Fruit fly (Drosophila melanogaster) whole organism, embryonic: ENCODE results near the gene CG13247.

Source experiments
- ATbp ChIP-seq: fragments of 200-800 bp; sonication (Bioruptor generic); optimal IDR thresholded peaks from 2 replicates; lab custom pipeline; 2017; ENCODE audit warnings: missing biosample characterization, mild to moderate bottlenecking, missing genetic modification characterization, missing genetic modification reagents
- Ada2b ChIP-seq: fragments of 200-800 bp; sonication (Bioruptor generic); IDR thresholded peaks from 2 replicates; pipeline ENCODE4 v1.3.6; 2022; ENCODE audit warnings: missing biosample characterization, missing genetic modification characterization
- Adf1 ChIP-seq: fragments of 200-800 bp; sonication (Bioruptor generic); IDR thresholded peaks from 2 replicates; pipeline ENCODE4 v1.3.6; 2022; ENCODE audit warnings: missing biosample characterization, missing genetic modification characterization
- Atf6 ChIP-seq: fragments of 200-800 bp; sonication (Bioruptor generic); IDR thresholded peaks from 2 replicates; pipeline ENCODE4 v1.3.6; 2022; ENCODE audit warnings: missing biosample characterization, missing genetic modification characterization
- B-H2 ChIP-seq: fragments of 200-800 bp; sonication (Bioruptor generic); optimal IDR thresholded peaks from 2 replicates; lab custom pipeline; 2018; ENCODE audit warnings: missing biosample characterization, mild to moderate bottlenecking, missing genetic modification characterization
- BEAF-32 ChIP-seq: fragments of 200-800 bp; sonication (Bioruptor generic); optimal IDR thresholded peaks from 3 replicates; lab custom pipeline; 2017; ENCODE audit warnings: missing biosample characterization, missing genetic modification characterization, mild to moderate bottlenecking, moderate library complexity, missing genetic modification reagents
- CG10147 ChIP-seq: fragments of 200-800 bp; sonication (Bioruptor generic); optimal IDR thresholded peaks from 2 replicates; lab custom pipeline; 2019; ENCODE audit warnings: missing biosample characterization, mild to moderate bottlenecking, missing genetic modification characterization, moderate library complexity
- CG10366 ChIP-seq: fragments of 200-800 bp; sonication (Bioruptor generic); IDR thresholded peaks from 2 replicates; pipeline ENCODE4 v1.3.6; 2022; ENCODE audit warnings: missing biosample characterization, missing genetic modification characterization
- CG10543 ChIP-seq: fragments of 200-800 bp; sonication (Bioruptor generic); optimal IDR thresholded peaks from 3 replicates; lab custom pipeline; 2017; ENCODE audit warnings: missing biosample characterization, mild to moderate bottlenecking, missing genetic modification characterization, moderate library complexity
- CG11093 ChIP-seq: fragments of 200-800 bp; sonication (Bioruptor generic); IDR thresholded peaks from 3 replicates; pipeline ENCODE4 v1.3.6; 2022; ENCODE audit warnings: missing biosample characterization, missing genetic modification characterization
- CG12219 ChIP-seq: fragments of 200-800 bp; sonication (Bioruptor generic); optimal IDR thresholded peaks from 3 replicates; lab custom pipeline; 2018; ENCODE audit warnings: missing biosample characterization, mild to moderate bottlenecking, missing genetic modification characterization
- CG12769 ChIP-seq: fragments of 200-800 bp; sonication (Bioruptor generic); optimal IDR thresholded peaks from 2 replicates; lab custom pipeline; 2019; ENCODE audit warnings: missing biosample characterization, mild to moderate bottlenecking, missing genetic modification characterization, moderate library complexity
- CG12942 ChIP-seq: fragments of 200-800 bp; sonication (Bioruptor generic); optimal IDR thresholded peaks from 3 replicates; lab custom pipeline; 2016; ENCODE audit warnings: missing biosample characterization, missing genetic modification characterization
- CG15696 ChIP-seq: fragments of 200-800 bp; sonication (Bioruptor generic); optimal IDR thresholded peaks from 2 replicates; lab custom pipeline; 2019; ENCODE audit warnings: missing biosample characterization, mild to moderate bottlenecking, missing genetic modification characterization, moderate library complexity
- CG32772 ChIP-seq: fragments of 200-800 bp; sonication (Bioruptor generic); IDR thresholded peaks from 2 replicates; pipeline ENCODE4 v1.3.6; 2022; ENCODE audit warnings: missing biosample characterization, missing genetic modification characterization
- CG33557 ChIP-seq: fragments of 200-800 bp; sonication (Bioruptor generic); optimal IDR thresholded peaks from 2 replicates; lab custom pipeline; 2019; ENCODE audit warnings: missing biosample characterization, mild to moderate bottlenecking, missing genetic modification characterization, moderate library complexity
- CG7372 ChIP-seq: fragments of 200-800 bp; sonication (Bioruptor generic); IDR thresholded peaks from 2 replicates; pipeline ENCODE4 v1.3.6; 2022; ENCODE audit warnings: missing biosample characterization, missing genetic modification characterization
- CG9932 ChIP-seq: fragments of 200-800 bp; sonication (Bioruptor generic); IDR thresholded peaks from 2 replicates; pipeline ENCODE4 v1.3.6; 2022; ENCODE audit warnings: missing biosample characterization, missing genetic modification characterization
- CHES-1-like ChIP-seq: fragments of 200-800 bp; sonication (Bioruptor generic); optimal IDR thresholded peaks from 2 replicates; lab custom pipeline; 2016; ENCODE audit warnings: missing biosample characterization, missing genetic modification characterization
- Dek ChIP-seq: fragments of 200-800 bp; sonication (Bioruptor generic); optimal IDR thresholded peaks from 3 replicates; lab custom pipeline; 2019; ENCODE audit warnings: missing biosample characterization, mild to moderate bottlenecking, missing genetic modification characterization, moderate library complexity
- Dip3 ChIP-seq: fragments of 200-800 bp; sonication (Bioruptor generic); optimal IDR thresholded peaks from 3 replicates; lab custom pipeline; 2016; ENCODE audit warnings: missing biosample characterization, missing genetic modification characterization
- Drgx ChIP-seq: fragments of 200-800 bp; sonication (Bioruptor generic); IDR thresholded peaks from 2 replicates; pipeline ENCODE4 v1.3.6; 2022; ENCODE audit warnings: missing biosample characterization, missing genetic modification characterization
- E2f1 ChIP-seq: fragments of 200-800 bp; sonication (Bioruptor generic); IDR thresholded peaks from 2 replicates; pipeline ENCODE4 v1.3.6; 2022; ENCODE audit warnings: missing biosample characterization, missing genetic modification characterization
- Elba2 ChIP-seq: fragments of 200-800 bp; sonication (Bioruptor generic); optimal IDR thresholded peaks from 3 replicates; lab custom pipeline; 2016; ENCODE audit warnings: missing biosample characterization, missing genetic modification characterization
- HLH3B ChIP-seq: fragments of 200-800 bp; sonication (Bioruptor generic); IDR thresholded peaks from 2 replicates; pipeline ENCODE4 v1.3.6; 2022; ENCODE audit warnings: missing biosample characterization, missing genetic modification characterization
- NfI ChIP-seq: fragments of 200-800 bp; sonication (Bioruptor generic); optimal IDR thresholded peaks from 3 replicates; lab custom pipeline; 2018; ENCODE audit warnings: missing biosample characterization, mild to moderate bottlenecking, missing genetic modification characterization, moderate library complexity
- Ssrp ChIP-seq: fragments of 200-800 bp; sonication (Bioruptor generic); optimal IDR thresholded peaks from 2 replicates; lab custom pipeline; 2018; ENCODE audit warnings: missing biosample characterization, mild to moderate bottlenecking, missing genetic modification characterization, moderate library complexity
- Tbp ChIP-seq: fragments of >200 bp; optimal IDR thresholded peaks from 2 replicates; lab custom pipeline; 2018; ENCODE audit warnings: missing biosample characterization, missing genetic modification characterization
- YL-1 ChIP-seq: fragments of 200-800 bp; sonication (Bioruptor generic); optimal IDR thresholded peaks from 3 replicates; lab custom pipeline; 2017; ENCODE audit warnings: missing biosample characterization, mild to moderate bottlenecking, missing genetic modification characterization
- ase ChIP-seq: fragments of 200-800 bp; sonication (Bioruptor generic); IDR thresholded peaks from 3 replicates; pipeline ENCODE4 v1.3.6; 2022; ENCODE audit warnings: missing biosample characterization, missing genetic modification characterization
- chif ChIP-seq, 2 experiments: fragments of 200-800 bp; sonication (Bioruptor generic); optimal IDR thresholded peaks; 3 replicates each; lab custom pipeline; 2016; ENCODE audit warnings: missing biosample characterization in 2 of 2, missing genetic modification characterization in 2 of 2
- corto ChIP-seq: fragments of 200-800 bp; sonication (Bioruptor generic); optimal IDR thresholded peaks from 2 replicates; lab custom pipeline; 2016; ENCODE audit warnings: missing biosample characterization, mild to moderate bottlenecking, missing genetic modification characterization, moderate library complexity
- dysf ChIP-seq: fragments of 200-800 bp; sonication (Bioruptor generic); IDR thresholded peaks from 3 replicates; pipeline ENCODE4 v1.3.6; 2022; ENCODE audit warnings: missing biosample characterization, missing genetic modification characterization
- eyg ChIP-seq: fragments of 200-800 bp; sonication (Bioruptor generic); optimal IDR thresholded peaks from 3 replicates; lab custom pipeline; 2016; ENCODE audit warnings: missing biosample characterization, missing genetic modification characterization
- gcm ChIP-seq: fragments of 200-800 bp; sonication (Bioruptor generic); optimal IDR thresholded peaks from 2 replicates; lab custom pipeline; 2019; ENCODE audit warnings: missing biosample characterization, mild to moderate bottlenecking, missing genetic modification characterization, moderate library complexity
- gro ChIP-seq: fragments of 200-800 bp; sonication (Bioruptor generic); optimal IDR thresholded peaks from 2 replicates; lab custom pipeline; 2016; ENCODE audit warnings: missing biosample characterization, missing genetic modification characterization
- ken ChIP-seq: fragments of 200-800 bp; sonication (Bioruptor generic); IDR thresholded peaks from 3 replicates; pipeline ENCODE4 v1.3.6; 2022; ENCODE audit warnings: missing biosample characterization, missing genetic modification characterization
- kni ChIP-seq: fragments of 200-800 bp; sonication (Bioruptor generic); optimal IDR thresholded peaks from 3 replicates; lab custom pipeline; 2017; ENCODE audit warnings: mild to moderate bottlenecking, missing biosample characterization, missing genetic modification reagents, missing genetic modification characterization
- onecut ChIP-seq: fragments of 200-800 bp; sonication (Bioruptor generic); IDR thresholded peaks from 2 replicates; pipeline ENCODE4 v1.3.6; 2022; ENCODE audit warnings: missing biosample characterization, missing genetic modification characterization
- ro ChIP-seq: fragments of 200-800 bp; sonication (Bioruptor generic); IDR thresholded peaks from 2 replicates; pipeline ENCODE4 v1.3.6; 2022; ENCODE audit warnings: missing biosample characterization, missing genetic modification characterization
- run ChIP-seq: fragments of 200-800 bp; sonication (Bioruptor generic); optimal IDR thresholded peaks from 3 replicates; lab custom pipeline; 2018; ENCODE audit warnings: missing biosample characterization, mild to moderate bottlenecking, missing genetic modification characterization
- sisA ChIP-seq: fragments of 200-800 bp; sonication (Bioruptor generic); IDR thresholded peaks from 2 replicates; pipeline ENCODE4 v1.3.6; 2022; ENCODE audit warnings: missing biosample characterization, missing genetic modification characterization
- slp2 ChIP-seq: fragments of 200-800 bp; sonication (Bioruptor generic); optimal IDR thresholded peaks from 2 replicates; lab custom pipeline; 2016; ENCODE audit warnings: missing biosample characterization, missing genetic modification characterization
- sna ChIP-seq: fragments of 200-800 bp; sonication (Bioruptor generic); IDR thresholded peaks from 2 replicates; pipeline ENCODE4 v1.3.6; 2022; ENCODE audit warnings: missing biosample characterization, missing genetic modification characterization; ENCODE audit not compliant: partially characterized antibody
- sr ChIP-seq: fragments of 200-800 bp; sonication (Bioruptor generic); IDR thresholded peaks from 3 replicates; pipeline ENCODE4 v1.3.6; 2022; ENCODE audit warnings: missing biosample characterization, missing genetic modification characterization
- twi ChIP-seq: fragments of 200-800 bp; optimal IDR thresholded peaks from 2 replicates; lab custom pipeline; 2019; ENCODE audit warnings: missing biosample characterization, mild to moderate bottlenecking, missing genetic modification characterization, moderate library complexity
- unc-4 ChIP-seq: fragments of 200-800 bp; sonication (Bioruptor generic); IDR thresholded peaks from 2 replicates; pipeline ENCODE4 v1.3.6; 2022; ENCODE audit warnings: missing biosample characterization, missing genetic modification characterization; ENCODE audit not compliant: partially characterized antibody
- vfl ChIP-seq: fragments of 200-800 bp; sonication (Bioruptor generic); optimal IDR thresholded peaks from 2 replicates; lab custom pipeline; 2016; ENCODE audit warnings: missing biosample characterization, missing genetic modification characterization
- z ChIP-seq: fragments of 200-800 bp; sonication (Bioruptor generic); IDR thresholded peaks from 3 replicates; pipeline ENCODE4 v1.3.6; 2022; ENCODE audit warnings: missing biosample characterization, missing genetic modification characterization

CG13247 gene

DNA sequence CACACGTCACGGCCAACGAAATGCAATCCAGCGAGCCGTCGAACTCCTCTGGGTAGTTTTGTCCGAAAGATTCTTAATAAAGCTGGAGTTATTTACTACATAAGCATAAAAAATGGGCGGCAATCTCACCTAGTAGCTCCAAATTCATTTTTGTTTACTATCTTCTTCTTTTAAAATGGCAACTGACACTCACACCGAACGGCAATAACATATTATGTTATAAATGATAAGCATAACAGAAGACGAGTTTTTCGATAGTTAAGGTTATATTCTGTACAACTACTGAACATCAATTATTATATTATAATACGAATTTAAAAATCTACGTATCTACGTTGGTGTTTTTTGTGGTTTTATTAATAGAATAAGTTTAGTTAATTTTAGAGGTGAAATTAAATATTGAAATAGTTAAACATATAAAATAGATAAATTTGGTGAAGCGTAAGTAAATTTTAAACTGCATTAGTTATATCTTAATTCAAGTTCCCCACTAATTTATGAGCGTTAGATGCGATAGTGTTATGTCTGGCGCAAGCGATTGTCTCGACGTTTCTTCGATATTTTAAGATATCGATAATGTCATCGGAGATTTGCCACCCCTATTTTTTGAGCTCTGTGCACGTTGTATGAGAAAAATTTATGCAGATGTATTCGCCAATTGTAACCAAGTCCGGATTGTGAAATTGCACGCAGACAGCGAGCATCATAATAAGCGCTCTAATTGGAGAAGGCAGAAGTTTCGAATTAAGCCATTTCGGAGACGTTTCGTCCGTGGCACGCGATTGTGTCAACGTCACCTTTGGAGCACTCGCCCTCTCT lies 22.1 kb upstream of the CG13247 start, which contains the start of the genes Rbbp5 and eRF1 (continued):
- TF ChIP-seq unc-4 (GFP tag; lab: Robert Waterston, UW) (peak; percentile 83), Ada2b (GFP tag; lab: Robert Waterston, UW) (peak; percentile 57; the same call in 1 of the 2 replicates), CG12769 (tag; lab: Kevin White, UChicago) (peak; percentile 10), CHES-1-like (GFP tag; lab: Kevin White, UChicago) (peak; percentile 16), Elba2 (GFP tag; lab: Kevin White, UChicago) (peak; percentile 53), Ssrp (tag; lab: Kevin White, UChicago) (peak; percentile 74), dysf (GFP tag; lab: Robert Waterston, UW) (peak; percentile 81; the same call in 2 of the 3 replicates), Dip3 (GFP tag; lab: Kevin White, UChicago) (peak; percentile 51), sna (GFP tag; lab: Robert Waterston, UW) (peak; percentile 81), ase (GFP tag; lab: Robert Waterston, UW) (peak; percentile 57; the same call in 2 of the 3 replicates), YL-1 (GFP tag; lab: Kevin White, UChicago) (peak; percentile 47), Dek (tag; lab: Kevin White, UChicago) (peak; percentile 72), BEAF-32 (GFP tag; lab: Kevin White, UChicago) (peak; percentile 95), CG9932 (peak; percentile 96), twi (tag; lab: Kevin White, UChicago) (peak; percentile 59), Atf6 (peak; percentile 65), onecut (GFP tag; lab: Robert Waterston, UW) (no peak), gcm (GFP tag; lab: Kevin White, UChicago) (no peak), run (tag; lab: Kevin White, UChicago) (no peak), gro (peak; percentile 14), corto (GFP tag; lab: Kevin White, UChicago) (peak; percentile 53), Adf1 (no peak), kni (GFP tag; lab: Kevin White, UChicago) (no peak), CG10366 (GFP tag; lab: Robert Waterston, UW) (no peak; the same call in 1 of the 2 replicates), HLH3B (GFP tag; lab: Robert Waterston, UW) (peak; percentile 65; the same call in 1 of the 2 replicates), CG10543 (peak; percentile 68), CG10147 (GFP tag; lab: Kevin White, UChicago) (peak; percentile 69), Tbp (GFP tag; lab: Kevin White, UChicago) (no peak), E2f1 (GFP tag; lab: Robert Waterston, UW) (peak; percentile 76), CG11093 (GFP tag; lab: Robert Waterston, UW) (peak; percentile 59; the same call in 1 of the 3 replicates), ro (no peak), CG32772 (GFP tag; lab: Robert Waterston, UW) (peak; percentile 84), ken (GFP tag; lab: Robert Waterston, UW) (no peak; the same call in 2 of the 3 replicates), NfI (GFP tag; lab: Kevin White, UChicago) (peak; percentile 63), CG7372 (GFP tag; lab: Robert Waterston, UW) (peak; percentile 82), CG12219 (no peak), chif (GFP tag; optimal IDR thresholded peaks at IDR 0.05; lab: Kevin White, UChicago) (peak; percentile 42 to 62), B-H2 (peak; percentile 75), ATbp (GFP tag; lab: Kevin White, UChicago) (no peak), z (GFP tag; lab: Robert Waterston, UW) (no peak), CG12942 (GFP tag; lab: Kevin White, UChicago) (peak; percentile 77), CG15696 (tag; lab: Kevin White, UChicago) (peak; percentile 80), slp2 (GFP tag; lab: Kevin White, UChicago) (peak; percentile 27), sr (GFP tag; lab: Robert Waterston, UW) (no peak), sisA (GFP tag; lab: Robert Waterston, UW) (no peak; the same call in 1 of the 2 replicates), Drgx (no peak), vfl (GFP tag; lab: Kevin White, UChicago) (peak; percentile 71), CG33557 (peak; percentile 55), eyg (GFP tag; lab: Kevin White, UChicago) (no peak)
